Fruit fly (Drosophila melanogaster) Kc167 (cell line): ENCODE measurements around the gene CG11891.

Experiments
- Myc ChIP-seq: fragments of >200 bp; optimal IDR thresholded peaks from 2 replicates; lab custom pipeline; 2017; ENCODE audit warnings: missing external identifiers
- Sin3A ChIP-seq: fragments of >200 bp; optimal IDR thresholded peaks from 2 replicates; lab custom pipeline; 2018; ENCODE audit warnings: missing external identifiers
- h ChIP-seq: fragments of >200 bp; optimal IDR thresholded peaks from 3 replicates; lab custom pipeline; 2018; ENCODE audit warnings: missing external identifiers
- ttk ChIP-seq: sonication (Bioruptor generic); optimal IDR thresholded peaks from 2 replicates; lab custom pipeline; 2017; ENCODE audit warnings: missing external identifiers

- no peak for TF ChIP-seq Sin3A (lab: Kevin White, UChicago)
- no peak for TF ChIP-seq h (lab: Kevin White, UChicago)
- TF ChIP-seq Myc (lab: Kevin White, UChicago) = no peak
- TF ChIP-seq ttk (lab: Kevin White, UChicago) = no peak
Observed at dm6 chr3R:25273537-25273936, 3.5 kb downstream of the CG11891 start, which contains the start of gene CG11878.
